Fruit fly (Drosophila melanogaster): ENCODE data around the gene Ref2.

Gene Ref2

dm6 chr2L:12646256-12646655, at the start of gene Ref2:
TSS of gene Ref2 (minus strand) at chr2L:12646356.
- TF ChIP-seq pan (optimal IDR thresholded peaks at IDR 0.05) (no peak), CG8478 (optimal IDR thresholded peaks at IDR 0.05) (no peak), Dll (optimal IDR thresholded peaks at IDR 0.05) (no peak), usp (GFP tag; optimal IDR thresholded peaks at IDR 0.05) (no peak), EcR (GFP tag; optimal IDR thresholded peaks at IDR 0.05) (no peak), psq (optimal IDR thresholded peaks at IDR 0.05) (no peak)

dm6 chr2L:12694823-12695420, 48.8 kb upstream of the Ref2 start, which contains the start of the genes IFT43 and PICK1:
TSS of gene IFT43 (minus strand) at chr2L:12694988.
TSS of gene PICK1 (plus strand) at chr2L:12695033.
- TF ChIP-seq Dll (optimal IDR thresholded peaks at IDR 0.05) (no peak), CG8478 (optimal IDR thresholded peaks at IDR 0.05) (no peak), usp (GFP tag; optimal IDR thresholded peaks at IDR 0.05) (no peak), psq (optimal IDR thresholded peaks at IDR 0.05) (no peak), EcR (GFP tag; optimal IDR thresholded peaks at IDR 0.05) (no peak), pan (optimal IDR thresholded peaks at IDR 0.05) (no peak)

dm6 chr2L:12692343-12693079, 46.4 kb upstream of the Ref2 start, which contains the start of the genes CCT4 and CG6153:
TSS of gene CCT4 (minus strand) at chr2L:12692934.
TSS of gene CG6153 (plus strand) at chr2L:12692993.
- TF ChIP-seq EcR (GFP tag; optimal IDR thresholded peaks at IDR 0.05) (no peak), Dll (optimal IDR thresholded peaks at IDR 0.05) (no peak), usp (GFP tag; optimal IDR thresholded peaks at IDR 0.05) (no peak), CG8478 (optimal IDR thresholded peaks at IDR 0.05) (no peak)

- TF ChIP-seq pan (optimal IDR thresholded peaks at IDR 0.05), result no peak
Observed at dm6 chr2L:12689281-12689765, 43.2 kb upstream of the Ref2 start.

- TF ChIP-seq Dll (optimal IDR thresholded peaks at IDR 0.05) (no peak), pan (optimal IDR thresholded peaks at IDR 0.05) (no peak), CG8478 (optimal IDR thresholded peaks at IDR 0.05) (no peak), usp (GFP tag; optimal IDR thresholded peaks at IDR 0.05) (no peak), psq (optimal IDR thresholded peaks at IDR 0.05) (no peak)
Observed at dm6 chr2L:12686811-12687210, 40.7 kb upstream of the Ref2 start.

dm6 chr2L:12681603-12682368, 35.6 kb upstream of the Ref2 start:
- TF ChIP-seq EcR (GFP tag; optimal IDR thresholded peaks at IDR 0.05) (no peak), CG8478 (optimal IDR thresholded peaks at IDR 0.05) (no peak), Dll (optimal IDR thresholded peaks at IDR 0.05) (no peak), usp (GFP tag; optimal IDR thresholded peaks at IDR 0.05) (no peak), pan (optimal IDR thresholded peaks at IDR 0.05) (no peak), psq (optimal IDR thresholded peaks at IDR 0.05) (no peak)

- TF ChIP-seq CG8478 (optimal IDR thresholded peaks at IDR 0.05) (no peak), pan (optimal IDR thresholded peaks at IDR 0.05) (no peak), Dll (optimal IDR thresholded peaks at IDR 0.05) (no peak), EcR (GFP tag; optimal IDR thresholded peaks at IDR 0.05) (no peak), psq (optimal IDR thresholded peaks at IDR 0.05) (no peak), usp (GFP tag; optimal IDR thresholded peaks at IDR 0.05) (no peak)
Observed at dm6 chr2L:12679310-12679709, 33.2 kb upstream of the Ref2 start.

- TF ChIP-seq EcR (GFP tag; optimal IDR thresholded peaks at IDR 0.05), result no peak
- no peak for TF ChIP-seq CG8478 (optimal IDR thresholded peaks at IDR 0.05)
- no peak for TF ChIP-seq Dll (optimal IDR thresholded peaks at IDR 0.05)
- TF ChIP-seq usp (GFP tag; optimal IDR thresholded peaks at IDR 0.05), result no peak
- TF ChIP-seq psq (optimal IDR thresholded peaks at IDR 0.05), result no peak
- no peak for TF ChIP-seq pan (optimal IDR thresholded peaks at IDR 0.05)
Observed at dm6 chr2L:12678286-12678685, 32.1 kb upstream of the Ref2 start.

- no peak for TF ChIP-seq CG8478 (optimal IDR thresholded peaks at IDR 0.05)
- no peak for TF ChIP-seq EcR (GFP tag; optimal IDR thresholded peaks at IDR 0.05)
- no peak for TF ChIP-seq usp (GFP tag; optimal IDR thresholded peaks at IDR 0.05)
- TF ChIP-seq pan (optimal IDR thresholded peaks at IDR 0.05), result no peak
- TF ChIP-seq psq (optimal IDR thresholded peaks at IDR 0.05), result no peak
- no peak for TF ChIP-seq Dll (optimal IDR thresholded peaks at IDR 0.05)
Observed at dm6 chr2L:12674365-12674764, 28.2 kb upstream of the Ref2 start.

- TF ChIP-seq usp (GFP tag; optimal IDR thresholded peaks at IDR 0.05), result no peak
- no peak for TF ChIP-seq Dll (optimal IDR thresholded peaks at IDR 0.05)
- TF ChIP-seq pan (optimal IDR thresholded peaks at IDR 0.05), result no peak
- TF ChIP-seq EcR (GFP tag; optimal IDR thresholded peaks at IDR 0.05), result no peak
- no peak for TF ChIP-seq psq (optimal IDR thresholded peaks at IDR 0.05)
- no peak for TF ChIP-seq CG8478 (optimal IDR thresholded peaks at IDR 0.05)
Observed at dm6 chr2L:12672296-12672695, 26.1 kb upstream of the Ref2 start.

- TF ChIP-seq EcR (GFP tag; optimal IDR thresholded peaks at IDR 0.05) (no peak), Dll (optimal IDR thresholded peaks at IDR 0.05) (no peak), pan (optimal IDR thresholded peaks at IDR 0.05) (no peak), usp (GFP tag; optimal IDR thresholded peaks at IDR 0.05) (no peak), psq (optimal IDR thresholded peaks at IDR 0.05) (no peak), CG8478 (optimal IDR thresholded peaks at IDR 0.05) (no peak)
Observed at dm6 chr2L:12669614-12670013, 23.5 kb upstream of the Ref2 start, which contains the start of gene Nepl7. TSS of gene Nepl7 (minus strand) at chr2L:12669714.

Data from whole organism.